Fruit fly (Drosophila melanogaster) whole organism, embryonic: ENCODE measurements around the gene Kr-h2.

Experiments used
- Ada2b ChIP-seq: fragments of 200-800 bp; sonication (Bioruptor generic); IDR thresholded peaks from 2 replicates; pipeline ENCODE4 v1.3.6; 2022; ENCODE audit warnings: missing biosample characterization, missing genetic modification characterization
- Adf1 ChIP-seq: fragments of 200-800 bp; sonication (Bioruptor generic); IDR thresholded peaks from 2 replicates; pipeline ENCODE4 v1.3.6; 2022; ENCODE audit warnings: missing biosample characterization, missing genetic modification characterization
- Aef1 ChIP-seq: fragments of 200-800 bp; sonication (Bioruptor generic); IDR thresholded peaks from 3 replicates; pipeline ENCODE4 v1.3.6; 2022; ENCODE audit warnings: missing biosample characterization, missing genetic modification characterization
- Antp ChIP-seq: fragments of 200-800 bp; sonication (Bioruptor generic); optimal IDR thresholded peaks from 3 replicates; lab custom pipeline; 2016; ENCODE audit warnings: missing biosample characterization, missing genetic modification characterization
- B-H2 ChIP-seq: fragments of 200-800 bp; sonication (Bioruptor generic); optimal IDR thresholded peaks from 2 replicates; lab custom pipeline; 2018; ENCODE audit warnings: missing biosample characterization, mild to moderate bottlenecking, missing genetic modification characterization
- Blimp-1 ChIP-seq: fragments of 200-800 bp; sonication (Bioruptor generic); optimal IDR thresholded peaks from 3 replicates; lab custom pipeline; 2018; ENCODE audit warnings: missing biosample characterization, missing genetic modification characterization, mild to moderate bottlenecking, moderate library complexity, missing genetic modification reagents
- CG12104 ChIP-seq: fragments of 200-800 bp; sonication (Bioruptor generic); optimal IDR thresholded peaks from 3 replicates; lab custom pipeline; 2016; ENCODE audit warnings: missing biosample characterization, missing genetic modification characterization
- CG13624 ChIP-seq: fragments of 200-800 bp; sonication (Bioruptor generic); optimal IDR thresholded peaks from 2 replicates; lab custom pipeline; 2016; ENCODE audit warnings: missing biosample characterization, missing genetic modification characterization
- CG15073 ChIP-seq: fragments of 200-800 bp; sonication (Bioruptor generic); optimal IDR thresholded peaks from 2 replicates; lab custom pipeline; 2016; ENCODE audit warnings: missing biosample characterization, missing genetic modification characterization
- CG1792 ChIP-seq: fragments of 200-800 bp; sonication (Bioruptor generic); optimal IDR thresholded peaks from 2 replicates; lab custom pipeline; 2016; ENCODE audit warnings: missing biosample characterization, missing genetic modification characterization
- CG18476 ChIP-seq: fragments of 200-800 bp; sonication (Bioruptor generic); optimal IDR thresholded peaks from 2 replicates; lab custom pipeline; 2016; ENCODE audit warnings: missing biosample characterization, mild to moderate bottlenecking, missing genetic modification characterization
- CG2889 ChIP-seq: fragments of 200-800 bp; sonication (Bioruptor generic); IDR thresholded peaks from 3 replicates; pipeline ENCODE4 v1.3.6; 2022; ENCODE audit warnings: missing biosample characterization, missing genetic modification characterization
- CG34422 ChIP-seq: fragments of 200-800 bp; sonication (Bioruptor generic); IDR thresholded peaks from 3 replicates; pipeline ENCODE4 v1.3.6; 2022; ENCODE audit warnings: missing biosample characterization, missing genetic modification characterization
- CG42726 ChIP-seq: fragments of 200-800 bp; sonication (Bioruptor generic); IDR thresholded peaks from 2 replicates; pipeline ENCODE4 v1.3.6; 2022; ENCODE audit warnings: missing biosample characterization, missing genetic modification characterization; ENCODE audit not compliant: partially characterized antibody
- CG5245 ChIP-seq: fragments of 200-800 bp; sonication (Bioruptor generic); optimal IDR thresholded peaks from 3 replicates; lab custom pipeline; 2016; ENCODE audit warnings: missing biosample characterization, missing genetic modification characterization
- CG6791 ChIP-seq: fragments of 200-800 bp; sonication (Bioruptor generic); IDR thresholded peaks from 3 replicates; pipeline ENCODE4 v1.3.6; 2022; ENCODE audit warnings: missing biosample characterization, missing genetic modification characterization; ENCODE audit not compliant: partially characterized antibody
- CG7745 ChIP-seq: fragments of 200-800 bp; sonication (Bioruptor generic); optimal IDR thresholded peaks from 2 replicates; lab custom pipeline; 2018; ENCODE audit warnings: missing biosample characterization, mild to moderate bottlenecking, missing genetic modification characterization, moderate library complexity
- CG7786 ChIP-seq: fragments of 200-800 bp; sonication (Bioruptor generic); optimal IDR thresholded peaks from 2 replicates; lab custom pipeline; 2016; ENCODE audit warnings: missing biosample characterization, missing genetic modification characterization
- CG9727 ChIP-seq: fragments of 200-800 bp; sonication (Bioruptor generic); optimal IDR thresholded peaks from 3 replicates; lab custom pipeline; 2017; ENCODE audit warnings: missing biosample characterization, mild to moderate bottlenecking, missing genetic modification characterization
- D19A ChIP-seq: fragments of 200-800 bp; optimal IDR thresholded peaks from 3 replicates; lab custom pipeline; 2019; ENCODE audit warnings: missing biosample characterization, mild to moderate bottlenecking, missing genetic modification characterization, moderate library complexity
- Dfd ChIP-seq, 2 experiments: fragments of >200 bp; optimal IDR thresholded peaks; 2 replicates each; lab custom pipeline; 2017; ENCODE audit warnings: missing biosample characterization in 2 of 2, missing genetic modification characterization in 2 of 2
- E2f1 ChIP-seq: fragments of 200-800 bp; sonication (Bioruptor generic); IDR thresholded peaks from 2 replicates; pipeline ENCODE4 v1.3.6; 2022; ENCODE audit warnings: missing biosample characterization, missing genetic modification characterization
- Eip74EF ChIP-seq, 2 experiments: fragments of 200-800 bp in 1 of 2; fragments of >200 bp in 1 of 2; sonication (Bioruptor generic) in 1 of 2; optimal IDR thresholded peaks; 2 replicates each; lab custom pipeline; 2017 to 2019; ENCODE audit warnings: missing biosample characterization in 2 of 2, missing genetic modification characterization in 2 of 2, mild to moderate bottlenecking in 1 of 2, moderate library complexity in 1 of 2
- Fer1 ChIP-seq: fragments of 200-800 bp; sonication (Bioruptor generic); optimal IDR thresholded peaks from 2 replicates; lab custom pipeline; 2017; ENCODE audit warnings: missing biosample characterization, mild to moderate bottlenecking, missing genetic modification characterization
- H15 ChIP-seq: fragments of 200-800 bp; sonication (Bioruptor generic); IDR thresholded peaks from 3 replicates; pipeline ENCODE4 v1.3.6; 2022; ENCODE audit warnings: missing biosample characterization, missing genetic modification characterization
- HLH3B ChIP-seq: fragments of 200-800 bp; sonication (Bioruptor generic); IDR thresholded peaks from 2 replicates; pipeline ENCODE4 v1.3.6; 2022; ENCODE audit warnings: missing biosample characterization, missing genetic modification characterization
- HLH4C ChIP-seq: fragments of 200-800 bp; sonication (Bioruptor generic); IDR thresholded peaks from 3 replicates; pipeline ENCODE4 v1.3.6; 2022; ENCODE audit warnings: missing biosample characterization, missing genetic modification characterization; ENCODE audit not compliant: partially characterized antibody
- HLHmδ ChIP-seq: fragments of 200-800 bp; sonication (Bioruptor generic); optimal IDR thresholded peaks from 2 replicates; lab custom pipeline; 2018; ENCODE audit warnings: missing biosample characterization, mild to moderate bottlenecking, missing genetic modification characterization, moderate library complexity
- Hr78 ChIP-seq, 2 experiments: fragments of 200-800 bp in 1 of 2; fragments of >200 bp in 1 of 2; sonication (Bioruptor generic) in 1 of 2; optimal IDR thresholded peaks; 2 replicates each; lab custom pipeline; 2017 to 2019; ENCODE audit warnings: missing biosample characterization in 2 of 2, missing genetic modification characterization in 2 of 2, mild to moderate bottlenecking in 1 of 2, moderate library complexity in 1 of 2
- Jarid2 ChIP-seq: fragments of 200-800 bp; sonication (Bioruptor generic); optimal IDR thresholded peaks from 3 replicates; lab custom pipeline; 2017; ENCODE audit warnings: mild to moderate bottlenecking, missing biosample characterization, missing genetic modification reagents, missing genetic modification characterization
- MTF-1 ChIP-seq: fragments of 200-800 bp; sonication (Bioruptor generic); optimal IDR thresholded peaks from 2 replicates; lab custom pipeline; 2018; ENCODE audit warnings: missing biosample characterization, mild to moderate bottlenecking, missing genetic modification characterization, borderline replicate concordance
- Max ChIP-seq: fragments of 200-800 bp; sonication (Bioruptor generic); optimal IDR thresholded peaks from 2 replicates; lab custom pipeline; 2016; ENCODE audit warnings: missing biosample characterization, mild to moderate bottlenecking, missing genetic modification characterization
- Nf-YA ChIP-seq: fragments of 200-800 bp; sonication (Bioruptor generic); IDR thresholded peaks from 2 replicates; pipeline ENCODE4 v1.3.6; 2022; ENCODE audit warnings: missing biosample characterization, missing genetic modification characterization
- Side ChIP-seq: fragments of 200-800 bp; sonication (Bioruptor generic); optimal IDR thresholded peaks from 2 replicates; lab custom pipeline; 2016; ENCODE audit warnings: missing biosample characterization, missing genetic modification characterization
- Spps ChIP-seq: fragments of 200-800 bp; sonication (Bioruptor generic); optimal IDR thresholded peaks from 2 replicates; lab custom pipeline; 2018; ENCODE audit warnings: missing biosample characterization, mild to moderate bottlenecking, missing genetic modification characterization
- Stat92E ChIP-seq, 3 experiments: fragments of >200 bp in 2 of 3; fragments of 200-800 bp in 1 of 3; sonication (Bioruptor generic) in 1 of 3; optimal IDR thresholded peaks; 2 replicates each; lab custom pipeline; 2017 to 2019; ENCODE audit warnings: missing biosample characterization in 3 of 3, missing genetic modification characterization in 3 of 3, mild to moderate bottlenecking in 1 of 3, moderate library complexity in 1 of 3
- Xbp1 ChIP-seq: fragments of 200-800 bp; sonication (Bioruptor generic); optimal IDR thresholded peaks from 3 replicates; lab custom pipeline; 2016; ENCODE audit warnings: missing biosample characterization, mild to moderate bottlenecking, missing genetic modification characterization
- Xrp1 ChIP-seq: fragments of 200-800 bp; sonication (Bioruptor generic); IDR thresholded peaks from 2 replicates; pipeline ENCODE4 v1.3.6; 2022; ENCODE audit warnings: missing biosample characterization, missing genetic modification characterization
- bsh ChIP-seq, 2 experiments: fragments of 200-800 bp; sonication (Bioruptor generic); optimal IDR thresholded peaks; 2 replicates each; lab custom pipeline; 2017 to 2018; ENCODE audit warnings: mild to moderate bottlenecking in 2 of 2, missing biosample characterization in 2 of 2, missing genetic modification characterization in 2 of 2, moderate library complexity in 1 of 2
- crc ChIP-seq: fragments of 200-800 bp; sonication (Bioruptor generic); optimal IDR thresholded peaks from 2 replicates; lab custom pipeline; 2016; ENCODE audit warnings: missing biosample characterization, missing genetic modification characterization
- da ChIP-seq: fragments of 200-800 bp; sonication (Bioruptor generic); optimal IDR thresholded peaks from 2 replicates; lab custom pipeline; 2016; ENCODE audit warnings: missing biosample characterization, missing genetic modification characterization
- fru ChIP-seq: fragments of >200 bp; optimal IDR thresholded peaks from 2 replicates; lab custom pipeline; 2017
- insv ChIP-seq, 2 experiments: fragments of 200-800 bp; sonication (Bioruptor generic); optimal IDR thresholded peaks; 3 replicates each; lab custom pipeline; 2016 to 2018; ENCODE audit warnings: missing biosample characterization in 2 of 2, missing genetic modification characterization in 2 of 2
- lola ChIP-seq, 3 experiments: fragments of >200 bp in 2 of 3; fragments of 200-800 bp in 1 of 3; sonication (Bioruptor generic) in 1 of 3; optimal IDR thresholded peaks; 2 replicates each; lab custom pipeline; 2017 to 2019; ENCODE audit warnings: missing biosample characterization in 3 of 3, missing genetic modification characterization in 3 of 3, mild to moderate bottlenecking in 1 of 3, moderate library complexity in 1 of 3
- mirr ChIP-seq: fragments of 200-800 bp; sonication (Bioruptor generic); optimal IDR thresholded peaks from 3 replicates; lab custom pipeline; 2018; ENCODE audit warnings: missing biosample characterization, mild to moderate bottlenecking, missing genetic modification characterization
- nerfin-1 ChIP-seq: fragments of 200-800 bp; sonication (Bioruptor generic); optimal IDR thresholded peaks from 3 replicates; lab custom pipeline; 2019; ENCODE audit warnings: missing biosample characterization, mild to moderate bottlenecking, missing genetic modification characterization, moderate library complexity
- org-1 ChIP-seq: fragments of 200-800 bp; sonication (Bioruptor generic); optimal IDR thresholded peaks from 2 replicates; lab custom pipeline; 2017; ENCODE audit warnings: missing biosample characterization, missing genetic modification characterization
- pan ChIP-seq, 4 experiments: fragments of >200 bp in 3 of 4; fragments of 200-800 bp in 1 of 4; sonication (Bioruptor generic) in 1 of 4; optimal IDR thresholded peaks in 3 of 4; IDR thresholded peaks in 1 of 4; 2 replicates each; pipeline versions ENCODE4 v1.3.6 to Lab custom; 2017 to 2022; ENCODE audit warnings: missing biosample characterization in 2 of 4, missing genetic modification characterization in 2 of 4, mixed read lengths in 1 of 4
- sd ChIP-seq: fragments of 200-800 bp; sonication (Bioruptor generic); optimal IDR thresholded peaks from 3 replicates; lab custom pipeline; 2018; ENCODE audit warnings: missing biosample characterization, mild to moderate bottlenecking, missing genetic modification characterization, moderate library complexity
- zfh2 ChIP-seq: fragments of 200-800 bp; sonication (Bioruptor generic); optimal IDR thresholded peaks from 2 replicates; lab custom pipeline; 2016; ENCODE audit warnings: missing biosample characterization, missing genetic modification characterization

Kr-h2 gene

DNA sequence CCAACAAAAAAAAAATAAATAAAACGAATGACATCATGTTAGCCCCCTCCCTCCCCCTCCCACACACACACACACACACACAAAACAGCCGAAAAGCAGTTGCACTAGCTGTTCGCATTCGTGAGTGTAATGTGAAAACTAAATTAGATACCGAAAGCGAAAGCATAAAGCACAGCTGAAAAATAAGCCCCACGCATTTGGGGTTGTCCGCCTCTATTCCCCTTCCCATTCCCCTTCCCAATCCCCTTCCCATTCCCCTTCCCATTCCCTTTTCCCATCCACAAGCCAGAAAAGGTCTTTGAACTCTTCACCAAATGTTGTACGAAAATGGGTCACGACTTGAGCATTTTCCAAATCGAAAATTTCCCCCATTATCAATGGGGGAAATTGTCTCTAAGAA lies 4.6 kb downstream of the Kr-h2 start (continued):
- TF ChIP-seq CG18476 (no peak), nerfin-1 (tag; lab: Kevin White, UChicago) (peak; percentile 34), lola (GFP tag; optimal IDR thresholded peaks at IDR 0.05; lab: Kevin White, UChicago) (no peak), da (GFP tag; lab: Kevin White, UChicago) (no peak), CG12104 (GFP tag; lab: Kevin White, UChicago) (no peak), sd (tag; lab: Kevin White, UChicago) (peak; percentile 6), CG13624 (no peak), HLH3B (GFP tag; lab: Robert Waterston, UW) (no peak), bsh (GFP tag; optimal IDR thresholded peaks at IDR 0.05; lab: Kevin White, UChicago) (no peak), insv (GFP tag; optimal IDR thresholded peaks at IDR 0.05; lab: Kevin White, UChicago) (no peak), Jarid2 (GFP tag; lab: Kevin White, UChicago) (no peak), E2f1 (GFP tag; lab: Robert Waterston, UW) (no peak), CG6791 (GFP tag; lab: Robert Waterston, UW) (no peak), D19A (no peak), CG2889 (GFP tag; lab: Robert Waterston, UW) (no peak), CG7745 (tag; lab: Kevin White, UChicago) (peak; percentile 95), Nf-YA (GFP tag; lab: Robert Waterston, UW) (no peak), zfh2 (GFP tag; lab: Kevin White, UChicago) (no peak), Side (GFP tag; lab: Kevin White, UChicago) (no peak), HLH4C (GFP tag; lab: Robert Waterston, UW) (no peak), CG7786 (no peak), Eip74EF (GFP tag; optimal IDR thresholded peaks at IDR 0.05; lab: Kevin White, UChicago) (no peak), mirr (GFP tag; lab: Kevin White, UChicago) (no peak), CG34422 (GFP tag; lab: Robert Waterston, UW) (no peak), Stat92E (GFP tag; optimal IDR thresholded peaks at IDR 0.05; lab: Kevin White, UChicago) (no peak), Antp (no peak), Fer1 (GFP tag; lab: Kevin White, UChicago) (no peak), Aef1 (GFP tag; lab: Robert Waterston, UW) (no peak), HLHmδ (no peak), Xrp1 (GFP tag; lab: Robert Waterston, UW) (no peak), Dfd (GFP tag; optimal IDR thresholded peaks at IDR 0.05; lab: Kevin White, UChicago) (no peak), crc (GFP tag; lab: Kevin White, UChicago) (no peak), CG1792 (GFP tag; lab: Kevin White, UChicago) (no peak), B-H2 (GFP tag; lab: Kevin White, UChicago) (no peak), CG15073 (GFP tag; lab: Kevin White, UChicago) (no peak), CG5245 (GFP tag; lab: Kevin White, UChicago) (no peak), MTF-1 (GFP tag; lab: Kevin White, UChicago) (no peak), Adf1 (GFP tag; lab: Robert Waterston, UW) (no peak), fru (lab: Kevin White, UChicago) (no peak), org-1 (GFP tag; lab: Kevin White, UChicago) (no peak), CG9727 (GFP tag; lab: Kevin White, UChicago) (no peak), Hr78 (GFP tag; optimal IDR thresholded peaks at IDR 0.05; lab: Kevin White, UChicago) (peak in 1 of 2 experiments; percentile 19), Ada2b (GFP tag; lab: Robert Waterston, UW) (no peak), pan (optimal IDR thresholded peaks at IDR 0.05; lab: Kevin White, UChicago) (no peak), pan (GFP tag; optimal IDR thresholded peaks at IDR 0.05 in 1 of 2, IDR thresholded peaks at IDR 0.05 in 1 of 2) (no peak), H15 (no peak), Xbp1 (GFP tag; lab: Kevin White, UChicago) (no peak), CG42726 (GFP tag; lab: Robert Waterston, UW) (peak; percentile 54; the same call in 1 of the 2 replicates), Max (no peak), Blimp-1 (GFP tag; lab: Kevin White, UChicago) (peak; percentile 98), Spps (tag; lab: Kevin White, UChicago) (no peak)
